Fruit fly (Drosophila melanogaster): ENCODE results near the gene CG13712.

DNA sequence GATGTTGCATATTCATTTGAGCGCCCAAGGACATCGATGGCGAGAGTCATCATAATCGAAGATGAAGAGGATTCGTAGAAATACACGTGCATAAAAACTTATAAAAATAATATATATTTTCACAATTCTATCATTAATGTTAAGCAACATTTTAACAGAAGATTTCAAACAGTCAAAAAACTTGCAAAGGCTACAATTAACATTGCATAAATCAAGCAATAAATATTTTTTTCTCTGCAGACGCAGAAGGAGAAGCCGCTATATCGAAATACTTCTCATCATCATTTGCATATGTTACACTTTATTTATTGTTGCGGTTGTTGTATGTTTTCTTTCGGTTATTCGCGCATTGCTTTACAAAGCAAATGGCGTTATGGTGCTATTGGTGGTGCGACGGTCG lies 7.7 kb downstream of the CG13712 start:
- peak; percentile 44 for TF ChIP-seq CG8159 (tag; optimal IDR thresholded peaks at IDR 0.05)
- no peak for TF ChIP-seq CG32121 (GFP tag; IDR thresholded peaks at IDR 0.05)
- TF ChIP-seq CG8301 (tag; optimal IDR thresholded peaks at IDR 0.05) = no peak
